Worm (Caenorhabditis elegans) whole organism, L4 larva: ENCODE results near the gene F11D5.1.
A peak's percentile ranks its signal among the peaks of the same experiment; 100 is the strongest.

ENCODE experiments used
- F49E8.2 ChIP-seq: sonication (generic microtip); optimal IDR thresholded peaks from 2 replicates; lab custom pipeline; 2016; ENCODE audit warnings: missing compliant biosample characterization, mild to moderate bottlenecking, missing genetic modification characterization, borderline replicate concordance
- Y75B8A.6 ChIP-seq: fragments of 200-800 bp; sonication (Bioruptor generic); IDR thresholded peaks from 2 replicates; pipeline ENCODE4 v1.3.6; 2022; ENCODE audit warnings: missing genetic modification reagents, missing genetic modification characterization, missing compliant biosample characterization
- ZK337.2 ChIP-seq: fragments of 200-800 bp; sonication (Bioruptor generic); IDR thresholded peaks from 2 replicates; pipeline ENCODE4 v1.3.6; 2022; ENCODE audit warnings: missing genetic modification reagents, missing genetic modification characterization, missing compliant biosample characterization
- aha-1 ChIP-seq: fragments of 150-350 bp; peaks from one replicate; lab custom pipeline; 2014; ENCODE audit warnings: missing biosample characterization, missing genetic modification characterization
- ama-1 ChIP-seq: fragments of 150-350 bp; optimal IDR thresholded peaks from 2 replicates; lab custom pipeline; 2014; ENCODE audit warnings: inconsistent platforms, mixed read lengths
- ceh-20 ChIP-seq: fragments of 200-800 bp; sonication (Bioruptor generic); IDR thresholded peaks from 2 replicates; pipeline ENCODE4 v1.3.6; 2022; ENCODE audit warnings: missing genetic modification reagents, missing genetic modification characterization, missing compliant biosample characterization
- ceh-44 ChIP-seq: fragments of 200-800 bp; sonication (Bioruptor generic); IDR thresholded peaks from 2 replicates; pipeline ENCODE4 v1.3.6; 2022; ENCODE audit warnings: missing genetic modification reagents, missing genetic modification characterization, missing compliant biosample characterization
- daf-16 ChIP-seq, 3 experiments: sonication (generic microtip); optimal IDR thresholded peaks; 2 replicates each; lab custom pipeline; 2016 to 2017; ENCODE audit warnings: missing genetic modification characterization in 3 of 3, missing genetic modification reagents in 3 of 3, mild to moderate bottlenecking in 2 of 3, missing compliant biosample characterization in 2 of 3, missing biosample characterization in 1 of 3, moderate library complexity in 1 of 3
- daf-19 ChIP-seq: fragments of 200-800 bp; sonication (Bioruptor generic); conservative IDR thresholded peaks from 2 replicates; pipeline ENCODE4 v1.3.6; 2022; ENCODE audit warnings: missing genetic modification characterization, missing compliant biosample characterization
- dmd-6 ChIP-seq: fragments of 200-800 bp; sonication (Bioruptor generic); IDR thresholded peaks from 2 replicates; pipeline ENCODE4 v1.3.6; 2022; ENCODE audit warnings: missing genetic modification reagents, missing genetic modification characterization, missing compliant biosample characterization
- dmd-9 ChIP-seq: fragments of 200-800 bp; sonication (Bioruptor generic); IDR thresholded peaks from 2 replicates; pipeline ENCODE4 v1.3.6; 2022; ENCODE audit warnings: missing genetic modification reagents, missing genetic modification characterization, missing compliant biosample characterization
- duxl-1 ChIP-seq: sonication (generic microtip); optimal IDR thresholded peaks from 2 replicates; lab custom pipeline; 2016; ENCODE audit warnings: mild to moderate bottlenecking, missing genetic modification characterization, moderate library complexity, missing compliant biosample characterization; ENCODE audit not compliant: poor library complexity
- dve-1 ChIP-seq: sonication (generic microtip); optimal IDR thresholded peaks from 2 replicates; lab custom pipeline; 2017; ENCODE audit warnings: antibody characterized with exemption, mild to moderate bottlenecking, missing genetic modification characterization, missing compliant biosample characterization; ENCODE audit not compliant: insufficient read depth
- egl-27 ChIP-seq: sonication (generic microtip); optimal IDR thresholded peaks from 3 replicates; lab custom pipeline; 2017; ENCODE audit warnings: missing biosample characterization, missing genetic modification reagents, missing genetic modification characterization
- gei-8 ChIP-seq: fragments of 200-800 bp; sonication (Bioruptor generic); optimal IDR thresholded peaks from 2 replicates; lab custom pipeline; 2018; ENCODE audit warnings: mild to moderate bottlenecking, missing genetic modification characterization, missing compliant biosample characterization
- hif-1 ChIP-seq, 2 experiments: sonication (generic microtip); optimal IDR thresholded peaks; 2 replicates each; lab custom pipeline; 2016 to 2017; ENCODE audit warnings: missing compliant biosample characterization in 2 of 2, missing genetic modification characterization in 2 of 2, missing genetic modification reagents in 2 of 2, missing genotype in 2 of 2, mild to moderate bottlenecking in 1 of 2
- hlh-11 ChIP-seq: fragments of 200-800 bp; sonication (Bioruptor generic); optimal IDR thresholded peaks from 2 replicates; lab custom pipeline; 2018; ENCODE audit warnings: mild to moderate bottlenecking, missing genetic modification characterization, missing compliant biosample characterization
- lin-1 ChIP-seq: fragments of 200-800 bp; sonication (Bioruptor generic); IDR thresholded peaks from 2 replicates; pipeline ENCODE4 v1.3.6; 2022; ENCODE audit warnings: missing genetic modification reagents, missing genetic modification characterization, missing compliant biosample characterization
- lin-38 ChIP-seq: fragments of 200-800 bp; sonication (Bioruptor generic); IDR thresholded peaks from 2 replicates; pipeline ENCODE4 v1.3.6; 2022; ENCODE audit warnings: missing genetic modification reagents, missing genetic modification characterization, missing compliant biosample characterization
- lin-39 ChIP-seq: fragments of 150-350 bp; optimal IDR thresholded peaks from 2 replicates; lab custom pipeline; 2014; ENCODE audit warnings: missing biosample characterization, missing genetic modification reagents, missing genetic modification characterization
- lir-3 ChIP-seq: sonication (generic microtip); optimal IDR thresholded peaks from 2 replicates; lab custom pipeline; 2016; ENCODE audit warnings: mild to moderate bottlenecking, missing genetic modification characterization, missing compliant biosample characterization
- madf-9 ChIP-seq: fragments of 200-800 bp; sonication (Bioruptor generic); conservative IDR thresholded peaks from 2 replicates; pipeline ENCODE4 v1.3.6; 2022; ENCODE audit warnings: missing genetic modification reagents, missing genetic modification characterization, missing compliant biosample characterization
- nhr-111 ChIP-seq: fragments of 200-800 bp; sonication (Bioruptor generic); optimal IDR thresholded peaks from 2 replicates; lab custom pipeline; 2018; ENCODE audit warnings: mild to moderate bottlenecking, missing genetic modification characterization, missing compliant biosample characterization
- nhr-25 ChIP-seq: sonication (generic microtip); optimal IDR thresholded peaks from 2 replicates; lab custom pipeline; 2017; ENCODE audit warnings: missing genetic modification characterization, mild to moderate bottlenecking, missing compliant biosample characterization, antibody characterized with exemption, moderate library complexity, borderline replicate concordance; ENCODE audit not compliant: insufficient read depth
- nhr-28 ChIP-seq: fragments of 150-350 bp; optimal IDR thresholded peaks from 2 replicates; lab custom pipeline; 2014; ENCODE audit warnings: missing biosample characterization, missing genetic modification characterization
- nhr-42 ChIP-seq: fragments of 200-800 bp; sonication (Bioruptor generic); IDR thresholded peaks from 2 replicates; pipeline ENCODE4 v1.3.6; 2022; ENCODE audit warnings: missing genetic modification characterization, missing compliant biosample characterization
- nhr-48 ChIP-seq: sonication (generic microtip); optimal IDR thresholded peaks from 2 replicates; lab custom pipeline; 2016; ENCODE audit warnings: mild to moderate bottlenecking, missing genetic modification characterization, missing compliant biosample characterization
- nhr-77 ChIP-seq: fragments of 150-350 bp; optimal IDR thresholded peaks from 2 replicates; lab custom pipeline; 2014; ENCODE audit warnings: missing biosample characterization, missing genetic modification characterization
- php-3 ChIP-seq: fragments of 200-800 bp; sonication (Bioruptor generic); IDR thresholded peaks from 2 replicates; pipeline ENCODE4 v1.3.6; 2022; ENCODE audit warnings: missing genetic modification reagents, missing genetic modification characterization, missing compliant biosample characterization
- pqm-1 ChIP-seq: sonication (generic microtip); optimal IDR thresholded peaks from 2 replicates; lab custom pipeline; 2017; ENCODE audit warnings: missing biosample characterization, missing genetic modification characterization
- sdz-12 ChIP-seq: fragments of 200-800 bp; sonication (Bioruptor generic); optimal IDR thresholded peaks from 2 replicates; lab custom pipeline; 2018; ENCODE audit warnings: mild to moderate bottlenecking, missing genetic modification characterization, missing compliant biosample characterization
- spr-3 ChIP-seq: fragments of 200-800 bp; sonication (Bioruptor generic); optimal IDR thresholded peaks from 2 replicates; lab custom pipeline; 2018; ENCODE audit warnings: mild to moderate bottlenecking, missing genetic modification characterization, missing compliant biosample characterization
- unc-62 ChIP-seq, 3 experiments: fragments of 150-350 bp in 1 of 3; sonication (generic microtip); optimal IDR thresholded peaks in 2 of 3; peaks in 1 of 3; 1 replicate in 1 of 3; 2 replicates in 2 of 3; lab custom pipeline; 2014 to 2017; ENCODE audit warnings: missing biosample characterization in 3 of 3, missing genetic modification characterization in 3 of 3, missing genetic modification reagents in 3 of 3, missing genotype in 1 of 3
- vab-7 ChIP-seq: fragments of 200-800 bp; sonication (Bioruptor generic); IDR thresholded peaks from 2 replicates; pipeline ENCODE4 v1.3.6; 2022; ENCODE audit warnings: missing genetic modification reagents, missing genetic modification characterization, missing compliant biosample characterization

F11D5.1 gene

DNA sequence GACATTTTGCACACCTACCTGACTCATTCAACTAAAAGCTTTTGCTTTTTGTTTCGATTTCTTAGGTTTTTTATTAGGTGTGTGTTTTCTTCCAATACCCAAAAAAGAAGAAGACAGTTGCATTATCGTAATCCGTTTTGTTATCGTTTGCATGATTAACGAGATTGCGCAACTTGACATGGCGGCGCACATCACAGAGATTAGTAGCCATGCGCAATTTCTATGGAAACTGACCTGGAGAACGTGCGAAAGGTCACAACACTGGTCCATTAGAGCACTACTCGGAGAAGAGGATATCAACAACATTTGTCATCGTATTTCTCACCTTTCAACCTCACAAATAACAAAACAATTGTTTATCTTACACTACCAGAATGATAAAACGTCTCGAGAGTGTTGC, 16.1 kb upstream of the F11D5.1 start:
- TF ChIP-seq dmd-6 (GFP tag; lab: Robert Waterston, UW): no peak
- no peak for TF ChIP-seq ama-1 (lab: Kevin White, UChicago)
- TF ChIP-seq daf-16 (GFP tag; optimal IDR thresholded peaks at IDR 0.05; lab: Kevin White, UChicago): no peak
- TF ChIP-seq daf-16 (tag; optimal IDR thresholded peaks at IDR 0.05; lab: Kevin White, UChicago): no peak
- TF ChIP-seq egl-27: no peak
- TF ChIP-seq spr-3 (GFP tag; lab: Kevin White, UChicago): no peak
- no peak for TF ChIP-seq lir-3 (tag; lab: Kevin White, UChicago)
- peak; percentile 43 for TF ChIP-seq aha-1 (tag; lab: Kevin White, UChicago)
- no peak for TF ChIP-seq ceh-44 (GFP tag; lab: Robert Waterston, UW)

DNA sequence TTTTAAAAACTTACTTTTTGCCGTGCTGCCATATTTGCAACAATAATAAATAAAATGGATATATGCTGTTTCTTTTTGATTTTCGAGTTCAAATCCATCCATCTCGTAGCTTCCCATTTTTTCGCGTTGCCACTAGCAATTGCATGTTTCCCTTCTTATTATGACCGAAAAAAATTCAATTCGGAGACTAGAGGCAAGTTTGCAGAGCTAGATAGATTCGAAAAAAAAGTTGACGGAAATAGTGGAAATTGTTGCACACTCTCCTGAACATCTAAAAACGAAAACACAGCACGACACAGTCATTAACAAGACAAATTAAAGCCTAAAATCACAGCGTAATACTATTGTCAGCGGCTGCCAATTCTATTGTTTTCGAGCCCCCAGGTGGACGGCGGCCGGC, 6.7 kb upstream of the F11D5.1 start, which contains the start of gene F11D5.6:
Gene F11D5.6, minus strand, starts transcription at position 101 of the 400 bp plus-strand sequence.
- TF ChIP-seq sdz-12 (GFP tag; lab: Kevin White, UChicago) (no peak), hif-1 (tag; optimal IDR thresholded peaks at IDR 0.05; lab: Kevin White, UChicago) (no peak), nhr-42 (GFP tag; lab: Robert Waterston, UW) (no peak), nhr-25 (tag; lab: Kevin White, UChicago) (no peak), gei-8 (no peak), duxl-1 (tag; lab: Kevin White, UChicago) (no peak), Y75B8A.6 (no peak), nhr-111 (GFP tag; lab: Kevin White, UChicago) (no peak)

DNA sequence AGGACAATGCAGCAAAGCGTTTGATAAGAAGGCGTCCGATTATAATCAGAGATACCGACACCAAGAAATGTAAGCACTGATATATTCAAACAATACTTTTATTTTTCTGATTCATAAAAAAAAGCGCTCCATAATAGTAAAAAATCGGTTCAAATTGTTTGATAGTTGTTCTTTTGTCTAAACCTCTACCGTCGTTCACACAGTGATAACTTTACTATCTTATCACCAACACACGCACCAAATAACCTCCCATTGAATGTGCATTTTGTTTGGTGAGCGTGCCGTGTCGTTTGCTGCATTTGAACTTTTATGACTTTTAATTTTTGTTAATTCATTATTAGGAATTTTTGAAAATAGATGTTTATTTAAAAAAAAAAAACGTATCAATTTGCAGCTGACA, 1.2 kb downstream of the F11D5.1 start:
- TF ChIP-seq dve-1 (tag; lab: Kevin White, UChicago) (peak; percentile 61), unc-62 (GFP tag; optimal IDR thresholded peaks at IDR 0.05 in 1 of 2; lab: Kevin White, UChicago) (peak in 1 of 2 experiments; percentile 44), unc-62 (tag; optimal IDR thresholded peaks at IDR 0.05; lab: Kevin White, UChicago) (no peak), php-3 (GFP tag; lab: Robert Waterston, UW) (peak; percentile 78), hlh-11 (tag; lab: Kevin White, UChicago) (peak; percentile 63), nhr-77 (tag; lab: Kevin White, UChicago) (peak; percentile 22), ceh-20 (GFP tag; lab: Robert Waterston, UW) (no peak), dmd-6 (GFP tag; lab: Robert Waterston, UW) (peak; percentile 66), nhr-28 (tag; lab: Kevin White, UChicago) (peak; percentile 78), pqm-1 (tag; lab: Kevin White, UChicago) (peak; percentile 92), ZK337.2 (no peak), nhr-48 (tag; lab: Kevin White, UChicago) (peak; percentile 17), daf-16 (GFP tag; optimal IDR thresholded peaks at IDR 0.05; lab: Kevin White, UChicago) (no peak), daf-16 (tag; optimal IDR thresholded peaks at IDR 0.05; lab: Kevin White, UChicago) (peak; percentile 52), madf-9 (GFP tag; lab: Robert Waterston, UW) (no peak), F49E8.2 (tag; lab: Kevin White, UChicago) (no peak)

DNA sequence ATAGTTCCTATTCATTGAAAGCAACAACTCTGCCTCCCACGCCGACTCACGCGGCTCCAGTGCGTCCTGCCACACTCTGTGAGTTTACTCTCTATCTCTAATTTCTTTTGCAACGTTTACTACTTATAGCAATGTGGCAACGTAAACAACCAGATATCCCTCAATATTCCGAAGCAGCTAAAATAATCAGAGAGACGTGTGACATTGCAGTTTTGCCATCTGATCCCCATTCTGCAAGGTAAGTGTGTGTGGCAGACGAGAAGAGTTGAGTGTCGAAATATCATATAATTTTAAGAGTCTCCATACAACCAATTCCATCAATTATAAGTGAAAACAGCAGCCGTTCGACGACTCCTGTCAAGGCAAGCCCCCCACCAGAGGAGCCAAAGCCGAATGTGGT, 7.0 kb downstream of the F11D5.1 start:
- TF ChIP-seq dmd-9 (GFP tag; lab: Robert Waterston, UW) (no peak), lin-39 (tag; lab: Kevin White, UChicago) (no peak), daf-19 (GFP tag; lab: Robert Waterston, UW) (no peak), spr-3 (GFP tag; lab: Kevin White, UChicago) (no peak), lin-1 (GFP tag; lab: Robert Waterston, UW) (no peak), vab-7 (GFP tag; lab: Robert Waterston, UW) (no peak), lin-38 (GFP tag; lab: Robert Waterston, UW) (no peak)
